Worm (Caenorhabditis elegans) whole organism, L4 larva: ENCODE results near the gene kbp-2.

ENCODE experiments used
- F37D6.2 ChIP-seq: sonication (generic microtip); optimal IDR thresholded peaks from 2 replicates; lab custom pipeline; 2016; ENCODE audit warnings: mild to moderate bottlenecking, missing genetic modification characterization, missing compliant biosample characterization
- F49E8.2 ChIP-seq: sonication (generic microtip); optimal IDR thresholded peaks from 2 replicates; lab custom pipeline; 2016; ENCODE audit warnings: missing compliant biosample characterization, mild to moderate bottlenecking, missing genetic modification characterization, borderline replicate concordance
- T20F7.1 ChIP-seq: fragments of 200-800 bp; sonication (Bioruptor generic); optimal IDR thresholded peaks from 2 replicates; lab custom pipeline; 2018; ENCODE audit warnings: mild to moderate bottlenecking, missing genetic modification characterization, missing compliant biosample characterization
- Y105C5A.15 ChIP-seq: fragments of 200-800 bp; sonication (Bioruptor generic); IDR thresholded peaks from 2 replicates; pipeline ENCODE4 v1.3.6; 2022; ENCODE audit warnings: missing genetic modification characterization, missing compliant biosample characterization
- Y48G9A.11 ChIP-seq: fragments of 200-800 bp; sonication (Bioruptor generic); IDR thresholded peaks from 2 replicates; pipeline ENCODE4 v1.3.6; 2022; ENCODE audit warnings: missing genetic modification reagents, missing genetic modification characterization, missing compliant biosample characterization
- Y5F2A.4 ChIP-seq: fragments of 200-800 bp; sonication (Bioruptor generic); optimal IDR thresholded peaks from 2 replicates; lab custom pipeline; 2018; ENCODE audit warnings: mild to moderate bottlenecking, missing genetic modification characterization, missing compliant biosample characterization
- aha-1 ChIP-seq: fragments of 150-350 bp; peaks from one replicate; lab custom pipeline; 2014; ENCODE audit warnings: missing biosample characterization, missing genetic modification characterization
- ama-1 ChIP-seq: fragments of 150-350 bp; optimal IDR thresholded peaks from 2 replicates; lab custom pipeline; 2014; ENCODE audit warnings: inconsistent platforms, mixed read lengths
- daf-12 ChIP-seq: fragments of 150-350 bp; optimal IDR thresholded peaks from 2 replicates; lab custom pipeline; 2014; ENCODE audit warnings: missing biosample characterization, missing genetic modification reagents, missing genetic modification characterization
- dmd-8 ChIP-seq: fragments of 200-800 bp; sonication (Bioruptor generic); IDR thresholded peaks from 2 replicates; pipeline ENCODE4 v1.3.6; 2022; ENCODE audit warnings: missing genetic modification characterization, missing compliant biosample characterization
- fos-1 ChIP-seq: fragments of 150-350 bp; optimal IDR thresholded peaks from 2 replicates; lab custom pipeline; 2014; ENCODE audit warnings: missing biosample characterization, missing genetic modification characterization
- hif-1 ChIP-seq, 2 experiments: sonication (generic microtip); optimal IDR thresholded peaks; 2 replicates each; lab custom pipeline; 2016 to 2017; ENCODE audit warnings: missing compliant biosample characterization in 2 of 2, missing genetic modification characterization in 2 of 2, missing genetic modification reagents in 2 of 2, missing genotype in 2 of 2, mild to moderate bottlenecking in 1 of 2
- hlh-11 ChIP-seq: fragments of 200-800 bp; sonication (Bioruptor generic); optimal IDR thresholded peaks from 2 replicates; lab custom pipeline; 2018; ENCODE audit warnings: mild to moderate bottlenecking, missing genetic modification characterization, missing compliant biosample characterization
- hlh-30 ChIP-seq: sonication (generic microtip); optimal IDR thresholded peaks from 2 replicates; lab custom pipeline; 2017; ENCODE audit warnings: antibody characterized with exemption, mild to moderate bottlenecking, missing genetic modification characterization, missing compliant biosample characterization; ENCODE audit not compliant: insufficient read depth
- hmg-1.1 ChIP-seq: fragments of 200-800 bp; sonication (Bioruptor generic); IDR thresholded peaks from 2 replicates; pipeline ENCODE4 v1.3.6; 2022; ENCODE audit warnings: missing genetic modification reagents, missing genetic modification characterization, missing compliant biosample characterization
- lim-7 ChIP-seq: fragments of 200-800 bp; sonication (Bioruptor generic); IDR thresholded peaks from 2 replicates; pipeline ENCODE4 v1.3.6; 2022; ENCODE audit warnings: missing genetic modification characterization, missing compliant biosample characterization
- lin-29 ChIP-seq: fragments of 200-800 bp; sonication (Bioruptor generic); IDR thresholded peaks from 2 replicates; pipeline ENCODE4 v1.3.6; 2022; ENCODE audit warnings: missing genetic modification reagents, missing genetic modification characterization, missing compliant biosample characterization
- lin-38 ChIP-seq: fragments of 200-800 bp; sonication (Bioruptor generic); IDR thresholded peaks from 2 replicates; pipeline ENCODE4 v1.3.6; 2022; ENCODE audit warnings: missing genetic modification reagents, missing genetic modification characterization, missing compliant biosample characterization
- madf-5 ChIP-seq, 2 experiments: fragments of 200-800 bp; sonication (Bioruptor generic); IDR thresholded peaks; 2 replicates each; pipeline ENCODE4 v1.3.6; 2022; ENCODE audit warnings: missing compliant biosample characterization in 2 of 2, missing genetic modification characterization in 2 of 2
- madf-9 ChIP-seq: fragments of 200-800 bp; sonication (Bioruptor generic); conservative IDR thresholded peaks from 2 replicates; pipeline ENCODE4 v1.3.6; 2022; ENCODE audit warnings: missing genetic modification reagents, missing genetic modification characterization, missing compliant biosample characterization
- mes-2 ChIP-seq: sonication (generic microtip); optimal IDR thresholded peaks from 2 replicates; lab custom pipeline; 2016; ENCODE audit warnings: missing genotype, mild to moderate bottlenecking, missing genetic modification characterization, missing compliant biosample characterization; ENCODE audit not compliant: poor library complexity, severe bottlenecking
- mxl-2 ChIP-seq: fragments of 200-800 bp; sonication (Bioruptor generic); conservative IDR thresholded peaks from 2 replicates; pipeline ENCODE4 v1.3.6; 2022; ENCODE audit warnings: missing genetic modification reagents, missing genetic modification characterization, missing compliant biosample characterization
- nhr-102 ChIP-seq: sonication (generic microtip); optimal IDR thresholded peaks from 2 replicates; lab custom pipeline; 2016; ENCODE audit warnings: mild to moderate bottlenecking, missing genetic modification characterization, moderate library complexity, missing compliant biosample characterization
- nhr-111 ChIP-seq: fragments of 200-800 bp; sonication (Bioruptor generic); optimal IDR thresholded peaks from 2 replicates; lab custom pipeline; 2018; ENCODE audit warnings: mild to moderate bottlenecking, missing genetic modification characterization, missing compliant biosample characterization
- nhr-48 ChIP-seq: sonication (generic microtip); optimal IDR thresholded peaks from 2 replicates; lab custom pipeline; 2016; ENCODE audit warnings: mild to moderate bottlenecking, missing genetic modification characterization, missing compliant biosample characterization
- nhr-76 ChIP-seq: fragments of 150-350 bp; optimal IDR thresholded peaks from 2 replicates; lab custom pipeline; 2014; ENCODE audit warnings: missing biosample characterization, missing genetic modification characterization
- saeg-2 ChIP-seq: fragments of 200-800 bp; sonication (Bioruptor generic); IDR thresholded peaks from 2 replicates; pipeline ENCODE4 v1.3.6; 2022; ENCODE audit warnings: missing genetic modification reagents, missing genetic modification characterization, missing compliant biosample characterization
- set-16 ChIP-seq: fragments of 200-800 bp; sonication (Bioruptor generic); IDR thresholded peaks from 2 replicates; pipeline ENCODE4 v1.3.6; 2022; ENCODE audit warnings: missing genetic modification reagents, missing genetic modification characterization, missing compliant biosample characterization
- snpc-4 ChIP-seq: fragments of 150-350 bp; optimal IDR thresholded peaks from 2 replicates; lab custom pipeline; 2014; ENCODE audit warnings: missing biosample characterization, missing genetic modification characterization
- unc-130 ChIP-seq: sonication (generic microtip); optimal IDR thresholded peaks from 2 replicates; lab custom pipeline; 2016; ENCODE audit warnings: missing genetic modification reagents, missing genetic modification characterization, missing compliant biosample characterization
- unc-62 ChIP-seq, 3 experiments: fragments of 150-350 bp in 1 of 3; sonication (generic microtip); optimal IDR thresholded peaks in 2 of 3; peaks in 1 of 3; 1 replicate in 1 of 3; 2 replicates in 2 of 3; lab custom pipeline; 2014 to 2017; ENCODE audit warnings: missing biosample characterization in 3 of 3, missing genetic modification characterization in 3 of 3, missing genetic modification reagents in 3 of 3, missing genotype in 1 of 3
- zfp-2 ChIP-seq: sonication (generic microtip); optimal IDR thresholded peaks from 2 replicates; lab custom pipeline; 2016; ENCODE audit warnings: mild to moderate bottlenecking, missing genetic modification characterization, missing compliant biosample characterization
- zfp-3 ChIP-seq: fragments of 200-800 bp; sonication (Bioruptor generic); conservative IDR thresholded peaks from 2 replicates; pipeline ENCODE4 v1.3.6; 2022; ENCODE audit warnings: missing genetic modification reagents, missing genetic modification characterization, missing compliant biosample characterization

The kbp-2 gene

ce11 chrIII:4863127-4863526, 40.6 kb downstream of the kbp-2 start, which contains the start of gene coq-8:
Gene coq-8, plus strand, starts transcription at chrIII:4863427.
- TF ChIP-seq dmd-8 (GFP tag; lab: Robert Waterston, UW) (no peak), unc-62 (GFP tag; optimal IDR thresholded peaks at IDR 0.05 in 1 of 2; lab: Kevin White, UChicago) (no peak), unc-62 (tag; optimal IDR thresholded peaks at IDR 0.05; lab: Kevin White, UChicago) (no peak), saeg-2 (no peak), madf-9 (GFP tag; lab: Robert Waterston, UW) (no peak), F49E8.2 (tag; lab: Kevin White, UChicago) (no peak), mxl-2 (no peak), nhr-76 (tag; lab: Kevin White, UChicago) (no peak), hlh-30 (tag; lab: Kevin White, UChicago) (no peak), lin-29 (GFP tag; lab: Robert Waterston, UW) (no peak), nhr-102 (tag; lab: Kevin White, UChicago) (no peak), lim-7 (GFP tag; lab: Robert Waterston, UW) (no peak), fos-1 (tag; lab: Kevin White, UChicago) (no peak), daf-12 (no peak), nhr-111 (GFP tag; lab: Kevin White, UChicago) (no peak), nhr-48 (tag; lab: Kevin White, UChicago) (no peak), zfp-2 (tag; lab: Kevin White, UChicago) (no peak), hmg-1.1 (GFP tag; lab: Robert Waterston, UW) (no peak), set-16 (GFP tag; lab: Robert Waterston, UW) (no peak)

- TF ChIP-seq hif-1 (tag; optimal IDR thresholded peaks at IDR 0.05; lab: Kevin White, UChicago) (peak in 1 of 2 experiments; percentile 50), aha-1 (tag; lab: Kevin White, UChicago) (no peak), unc-130 (GFP tag; lab: Kevin White, UChicago) (peak; percentile 50), mes-2 (tag; lab: Kevin White, UChicago) (peak; percentile 55)
These were observed 41.8 kb downstream of the kbp-2 start, which contains the start of the genes C35D10.10 and C35D10.5 for ce11 chrIII:4861744-4862401. Gene C35D10.10, minus strand, starts transcription at chrIII:4861794. Gene C35D10.5, plus strand, starts transcription at chrIII:4862351.

ce11 chrIII:4859039-4859438, 44.6 kb downstream of the kbp-2 start, which contains the start of gene C35D10.6:
Gene C35D10.6, plus strand, starts transcription at chrIII:4859339.
- TF ChIP-seq nhr-102 (tag; lab: Kevin White, UChicago) (no peak), saeg-2 (no peak), ama-1 (lab: Kevin White, UChicago) (no peak), Y105C5A.15 (GFP tag; lab: Robert Waterston, UW) (no peak)
- TF ChIP-seq, all 104 proteins: peak for 0

- no peak for TF ChIP-seq Y105C5A.15 (GFP tag; lab: Robert Waterston, UW)
- no peak for TF ChIP-seq hmg-1.1 (GFP tag; lab: Robert Waterston, UW)
- TF ChIP-seq madf-5 (GFP tag; IDR thresholded peaks at IDR 0.05; lab: Robert Waterston, UW), result no peak
- TF ChIP-seq T20F7.1 (GFP tag; lab: Kevin White, UChicago), result no peak
- TF ChIP-seq unc-62 (GFP tag; optimal IDR thresholded peaks at IDR 0.05 in 1 of 2; lab: Kevin White, UChicago), result peak in 1 of 2 experiments; percentile 98
- TF ChIP-seq unc-62 (tag; optimal IDR thresholded peaks at IDR 0.05; lab: Kevin White, UChicago), result no peak
- no peak for TF ChIP-seq Y48G9A.11 (GFP tag; lab: Robert Waterston, UW)
These were observed 46.7 kb downstream of the kbp-2 start for ce11 chrIII:4856992-4857391.

ce11 chrIII:4856109-4856508, 47.6 kb downstream of the kbp-2 start, which contains the start of gene C35D10.7:
Gene C35D10.7, plus strand, starts transcription at chrIII:4856193.
- TF ChIP-seq Y5F2A.4 (GFP tag; lab: Kevin White, UChicago) (no peak), dmd-8 (GFP tag; lab: Robert Waterston, UW) (no peak), snpc-4 (tag; lab: Kevin White, UChicago) (no peak), ama-1 (lab: Kevin White, UChicago) (no peak), zfp-3 (GFP tag; lab: Robert Waterston, UW) (no peak), F37D6.2 (tag; lab: Kevin White, UChicago) (no peak), hlh-11 (tag; lab: Kevin White, UChicago) (no peak), lin-38 (GFP tag; lab: Robert Waterston, UW) (peak; percentile 35; the same call in 1 of the 2 replicates)
